Worm (Caenorhabditis elegans) whole organism, young adult: ENCODE results near the gene K09H11.15.

Source experiments
- F23B12.7 ChIP-seq: sonication (generic microtip); optimal IDR thresholded peaks from 2 replicates; lab custom pipeline; 2017; ENCODE audit warnings: missing genetic modification characterization, mild to moderate bottlenecking, missing compliant biosample characterization, antibody characterized with exemption, moderate library complexity; ENCODE audit not compliant: insufficient read depth
- F33H1.4 ChIP-seq: fragments of 200-800 bp; sonication (Bioruptor generic); IDR thresholded peaks from 2 replicates; pipeline ENCODE4 v1.3.6; 2022; ENCODE audit warnings: missing genetic modification reagents, missing genetic modification characterization, missing compliant biosample characterization
- F55B11.4 ChIP-seq: sonication (generic microtip); optimal IDR thresholded peaks from 2 replicates; lab custom pipeline; 2016; ENCODE audit warnings: missing compliant biosample characterization, missing genetic modification characterization, borderline replicate concordance; ENCODE audit not compliant: insufficient read depth
- aptf-2 ChIP-seq: fragments of 200-800 bp; sonication (Bioruptor generic); conservative IDR thresholded peaks from 2 replicates; pipeline ENCODE4 v1.3.6; 2022; ENCODE audit warnings: missing genetic modification reagents, missing genetic modification characterization, missing compliant biosample characterization
- ekl-4 ChIP-seq: fragments of 200-800 bp; sonication (Bioruptor generic); IDR thresholded peaks from 2 replicates; pipeline ENCODE4 v1.3.6; 2022; ENCODE audit warnings: missing genetic modification reagents, missing genetic modification characterization, missing compliant biosample characterization
- him-1 ChIP-seq: sonication (generic microtip); optimal IDR thresholded peaks from 2 replicates; lab custom pipeline; 2016; ENCODE audit warnings: missing genotype, missing genetic modification reagents, missing genetic modification characterization, missing compliant biosample characterization
- rec-8 ChIP-seq, 2 experiments: sonication (generic microtip); optimal IDR thresholded peaks; 2 replicates each; lab custom pipeline; 2016; ENCODE audit warnings: mild to moderate bottlenecking in 2 of 2, missing genetic modification characterization in 2 of 2, missing genetic modification reagents in 2 of 2, missing genotype in 2 of 2, missing biosample characterization in 1 of 2, missing compliant biosample characterization in 1 of 2, moderate library complexity in 1 of 2
- rpc-1 ChIP-seq, 2 experiments: fragments of 150-350 bp in 1 of 2; sonication (generic microtip) in 1 of 2; optimal IDR thresholded peaks; 2 replicates each; lab custom pipeline; 2014 to 2018; ENCODE audit warnings: missing biosample characterization in 1 of 2, missing genetic modification characterization in 1 of 2, missing genetic modification reagents in 1 of 2, missing genotype in 1 of 2
- sea-2 ChIP-seq: fragments of 200-800 bp; sonication (Bioruptor generic); IDR thresholded peaks from 2 replicates; pipeline ENCODE4 v1.3.6; 2022; ENCODE audit warnings: missing genetic modification characterization, missing compliant biosample characterization
- unc-130 ChIP-seq: sonication (generic microtip); optimal IDR thresholded peaks from 2 replicates; lab custom pipeline; 2016; ENCODE audit warnings: missing genetic modification reagents, missing genetic modification characterization, missing compliant biosample characterization
- zim-3 ChIP-seq: sonication (generic microtip); optimal IDR thresholded peaks from 2 replicates; lab custom pipeline; 2017; ENCODE audit warnings: mild to moderate bottlenecking, missing genetic modification characterization, moderate library complexity, missing compliant biosample characterization

- no peak for TF ChIP-seq F55B11.4 (tag; lab: Kevin White, UChicago)
- TF ChIP-seq rpc-1 (optimal IDR thresholded peaks at IDR 0.05; lab: Kevin White, UChicago): no peak
- no peak for TF ChIP-seq rpc-1 (tag; optimal IDR thresholded peaks at IDR 0.05; lab: Kevin White, UChicago)
- no peak for TF ChIP-seq ekl-4 (GFP tag; lab: Robert Waterston, UW)
- TF ChIP-seq F23B12.7 (tag; lab: Kevin White, UChicago): no peak
- no peak for TF ChIP-seq unc-130 (GFP tag; lab: Kevin White, UChicago)
- no peak for TF ChIP-seq zim-3 (tag; lab: Kevin White, UChicago)
- TF ChIP-seq sea-2: no peak
- no peak for TF ChIP-seq him-1 (tag; lab: Kevin White, UChicago)
- TF ChIP-seq rec-8 (tag; optimal IDR thresholded peaks at IDR 0.05; lab: Kevin White, UChicago): no peak
- no peak for TF ChIP-seq F33H1.4 (GFP tag; lab: Robert Waterston, UW)
- TF ChIP-seq aptf-2 (GFP tag; lab: Robert Waterston, UW): no peak
Measured at ce11 chrV:5774137-5774536, 43.5 kb upstream of the K09H11.15 start.
